Fruit fly (Drosophila melanogaster) whole organism, embryonic: ENCODE data around the gene gry.

Source experiments
- Bgb ChIP-seq: fragments of 200-800 bp; sonication (Bioruptor generic); IDR thresholded peaks from 2 replicates; pipeline ENCODE4 v1.3.6; 2022; ENCODE audit warnings: missing biosample characterization, missing genetic modification characterization; ENCODE audit not compliant: partially characterized antibody
- Blimp-1 ChIP-seq: fragments of 200-800 bp; sonication (Bioruptor generic); optimal IDR thresholded peaks from 3 replicates; lab custom pipeline; 2018; ENCODE audit warnings: missing biosample characterization, missing genetic modification characterization, mild to moderate bottlenecking, moderate library complexity, missing genetic modification reagents
- CG11398 ChIP-seq: fragments of 200-800 bp; sonication (Bioruptor generic); optimal IDR thresholded peaks from 2 replicates; lab custom pipeline; 2016; ENCODE audit warnings: missing biosample characterization, missing genetic modification characterization
- CG12659 ChIP-seq: fragments of 200-800 bp; sonication (Bioruptor generic); optimal IDR thresholded peaks from 3 replicates; lab custom pipeline; 2017; ENCODE audit warnings: mild to moderate bottlenecking, missing biosample characterization, missing genetic modification reagents, missing genetic modification characterization
- CG14441 ChIP-seq: fragments of 200-800 bp; sonication (Bioruptor generic); IDR thresholded peaks from 2 replicates; pipeline ENCODE4 v1.3.6; 2022; ENCODE audit warnings: missing biosample characterization, missing genetic modification characterization
- CG14667 ChIP-seq: fragments of 200-800 bp; sonication (Bioruptor generic); IDR thresholded peaks from 2 replicates; pipeline ENCODE4 v1.3.6; 2022; ENCODE audit warnings: missing biosample characterization, missing genetic modification characterization
- CG1529 ChIP-seq: fragments of 200-800 bp; sonication (Bioruptor generic); optimal IDR thresholded peaks from 3 replicates; lab custom pipeline; 2018; ENCODE audit warnings: missing biosample characterization, missing genetic modification characterization
- CG16815 ChIP-seq: fragments of 200-800 bp; sonication (Bioruptor generic); optimal IDR thresholded peaks from 3 replicates; lab custom pipeline; 2017; ENCODE audit warnings: missing biosample characterization, mild to moderate bottlenecking, missing genetic modification characterization
- CG17186 ChIP-seq: fragments of 200-800 bp; sonication (Bioruptor generic); optimal IDR thresholded peaks from 3 replicates; lab custom pipeline; 2017; ENCODE audit warnings: missing biosample characterization, missing genetic modification reagents, missing genetic modification characterization
- CG18011 ChIP-seq: fragments of 200-800 bp; sonication (Bioruptor generic); optimal IDR thresholded peaks from 2 replicates; lab custom pipeline; 2017; ENCODE audit warnings: missing biosample characterization, missing genetic modification characterization, mild to moderate bottlenecking, moderate library complexity, missing genotype
- CG2129 ChIP-seq: fragments of 200-800 bp; sonication (Bioruptor generic); IDR thresholded peaks from 2 replicates; pipeline ENCODE4 v1.3.6; 2022; ENCODE audit warnings: missing biosample characterization, missing genetic modification characterization; ENCODE audit not compliant: partially characterized antibody
- CG2199 ChIP-seq: fragments of 200-800 bp; sonication (Bioruptor generic); IDR thresholded peaks from 3 replicates; pipeline ENCODE4 v1.3.6; 2022; ENCODE audit warnings: missing biosample characterization, missing genetic modification characterization
- CG3065 ChIP-seq: fragments of 200-800 bp; sonication (Bioruptor generic); optimal IDR thresholded peaks from 2 replicates; lab custom pipeline; 2016; ENCODE audit warnings: missing biosample characterization, missing genetic modification characterization
- CG4707 ChIP-seq: fragments of 200-800 bp; sonication (Bioruptor generic); optimal IDR thresholded peaks from 2 replicates; lab custom pipeline; 2018; ENCODE audit warnings: missing biosample characterization, mild to moderate bottlenecking, missing genetic modification characterization, moderate library complexity
- CG7745 ChIP-seq: fragments of 200-800 bp; sonication (Bioruptor generic); optimal IDR thresholded peaks from 2 replicates; lab custom pipeline; 2018; ENCODE audit warnings: missing biosample characterization, mild to moderate bottlenecking, missing genetic modification characterization, moderate library complexity
- CG7839 ChIP-seq: fragments of 200-800 bp; sonication (Bioruptor generic); optimal IDR thresholded peaks from 3 replicates; lab custom pipeline; 2018; ENCODE audit warnings: missing biosample characterization, mild to moderate bottlenecking, missing genetic modification characterization, moderate library complexity
- CG8290 ChIP-seq, 3 experiments: fragments of 200-800 bp; sonication (Bioruptor generic); optimal IDR thresholded peaks; 2 replicates each; lab custom pipeline; 2016 to 2019; ENCODE audit warnings: missing biosample characterization in 3 of 3, missing genetic modification characterization in 3 of 3, mild to moderate bottlenecking in 2 of 3, moderate library complexity in 1 of 3
- CrebB ChIP-seq: fragments of 200-800 bp; sonication (Bioruptor generic); optimal IDR thresholded peaks from 3 replicates; lab custom pipeline; 2018; ENCODE audit warnings: missing biosample characterization, mild to moderate bottlenecking, missing genetic modification characterization
- Elba2 ChIP-seq: fragments of 200-800 bp; sonication (Bioruptor generic); optimal IDR thresholded peaks from 3 replicates; lab custom pipeline; 2016; ENCODE audit warnings: missing biosample characterization, missing genetic modification characterization
- Ets97D ChIP-seq: fragments of 200-800 bp; sonication (Bioruptor generic); optimal IDR thresholded peaks from 3 replicates; lab custom pipeline; 2016; ENCODE audit warnings: missing biosample characterization, missing genetic modification characterization
- Fer3 ChIP-seq: fragments of 200-800 bp; sonication (Bioruptor generic); optimal IDR thresholded peaks from 2 replicates; lab custom pipeline; 2018; ENCODE audit warnings: missing biosample characterization, mild to moderate bottlenecking, missing genetic modification characterization, moderate library complexity
- Gsc ChIP-seq: fragments of 200-800 bp; sonication (Bioruptor generic); IDR thresholded peaks from 2 replicates; pipeline ENCODE4 v1.3.6; 2022; ENCODE audit warnings: missing biosample characterization, missing genetic modification characterization
- HLH54F ChIP-seq: fragments of 200-800 bp; sonication (Bioruptor generic); optimal IDR thresholded peaks from 3 replicates; lab custom pipeline; 2016; ENCODE audit warnings: missing biosample characterization, missing genetic modification characterization
- HLHmδ ChIP-seq: fragments of 200-800 bp; sonication (Bioruptor generic); optimal IDR thresholded peaks from 2 replicates; lab custom pipeline; 2018; ENCODE audit warnings: missing biosample characterization, mild to moderate bottlenecking, missing genetic modification characterization, moderate library complexity
- Optix ChIP-seq: fragments of 200-800 bp; sonication (Bioruptor generic); IDR thresholded peaks from 3 replicates; pipeline ENCODE4 v1.3.6; 2022; ENCODE audit warnings: missing biosample characterization, missing genetic modification characterization
- Xbp1 ChIP-seq: fragments of 200-800 bp; sonication (Bioruptor generic); optimal IDR thresholded peaks from 3 replicates; lab custom pipeline; 2016; ENCODE audit warnings: missing biosample characterization, mild to moderate bottlenecking, missing genetic modification characterization
- ac ChIP-seq: fragments of 200-800 bp; sonication (Bioruptor generic); optimal IDR thresholded peaks from 3 replicates; lab custom pipeline; 2017; ENCODE audit warnings: missing biosample characterization, mild to moderate bottlenecking, missing genetic modification characterization
- ash1 ChIP-seq: fragments of 200-800 bp; sonication (Bioruptor generic); optimal IDR thresholded peaks from 2 replicates; lab custom pipeline; 2018; ENCODE audit warnings: missing biosample characterization, mild to moderate bottlenecking, missing genetic modification characterization
- ato ChIP-seq: fragments of 200-800 bp; sonication (Bioruptor generic); IDR thresholded peaks from 2 replicates; pipeline ENCODE4 v1.3.6; 2022; ENCODE audit warnings: missing biosample characterization, missing genetic modification characterization; ENCODE audit not compliant: partially characterized antibody
- cato ChIP-seq: fragments of 200-800 bp; sonication (Bioruptor generic); optimal IDR thresholded peaks from 2 replicates; lab custom pipeline; 2016; ENCODE audit warnings: missing biosample characterization, missing genetic modification characterization, borderline replicate concordance
- dati ChIP-seq: fragments of 200-800 bp; sonication (Bioruptor generic); IDR thresholded peaks from 2 replicates; pipeline ENCODE4 v1.3.6; 2022; ENCODE audit warnings: missing biosample characterization, missing genetic modification characterization
- disco-r ChIP-seq: fragments of 200-800 bp; sonication (Bioruptor generic); optimal IDR thresholded peaks from 2 replicates; lab custom pipeline; 2016; ENCODE audit warnings: missing biosample characterization, missing genetic modification characterization
- exex ChIP-seq: fragments of 200-800 bp; sonication (Bioruptor generic); optimal IDR thresholded peaks from 4 replicates; lab custom pipeline; 2018; ENCODE audit warnings: missing biosample characterization, mild to moderate bottlenecking, missing genetic modification characterization, moderate library complexity
- gsb-n ChIP-seq: fragments of 200-800 bp; sonication (Bioruptor generic); optimal IDR thresholded peaks from 3 replicates; lab custom pipeline; 2018; ENCODE audit warnings: missing biosample characterization, mild to moderate bottlenecking, missing genetic modification characterization
- jigr1 ChIP-seq: fragments of 200-800 bp; sonication (Bioruptor generic); IDR thresholded peaks from 3 replicates; pipeline ENCODE4 v1.3.6; 2022; ENCODE audit warnings: missing biosample characterization, missing genetic modification characterization
- knrl ChIP-seq: fragments of 200-800 bp; sonication (Bioruptor generic); IDR thresholded peaks from 3 replicates; pipeline ENCODE4 v1.3.6; 2022; ENCODE audit warnings: missing biosample characterization, missing genetic modification characterization; ENCODE audit not compliant: partially characterized antibody
- lbe ChIP-seq: fragments of 200-800 bp; sonication (Bioruptor generic); optimal IDR thresholded peaks from 2 replicates; lab custom pipeline; 2016; ENCODE audit warnings: missing biosample characterization, mild to moderate bottlenecking, missing genetic modification characterization
- lola ChIP-seq, 3 experiments: fragments of >200 bp in 2 of 3; fragments of 200-800 bp in 1 of 3; sonication (Bioruptor generic) in 1 of 3; optimal IDR thresholded peaks; 2 replicates each; lab custom pipeline; 2017 to 2019; ENCODE audit warnings: missing biosample characterization in 3 of 3, missing genetic modification characterization in 3 of 3, mild to moderate bottlenecking in 1 of 3, moderate library complexity in 1 of 3
- lov ChIP-seq, 2 experiments: fragments of 200-800 bp in 1 of 2; fragments of >200 bp in 1 of 2; sonication (Bioruptor generic) in 1 of 2; IDR thresholded peaks in 1 of 2; optimal IDR thresholded peaks in 1 of 2; 2 replicates in 1 of 2; 3 replicates in 1 of 2; pipeline versions ENCODE4 v1.3.6 to Lab custom; 2017 to 2022; ENCODE audit warnings: missing biosample characterization in 1 of 2, missing genetic modification characterization in 1 of 2
- pita ChIP-seq: fragments of 200-800 bp; sonication (Bioruptor generic); optimal IDR thresholded peaks from 2 replicates; lab custom pipeline; 2017; ENCODE audit warnings: missing biosample characterization, mild to moderate bottlenecking, missing genetic modification characterization
- repo ChIP-seq: fragments of 200-800 bp; sonication (Bioruptor generic); optimal IDR thresholded peaks from 2 replicates; lab custom pipeline; 2016; ENCODE audit warnings: missing biosample characterization, missing genetic modification characterization
- run ChIP-seq: fragments of 200-800 bp; sonication (Bioruptor generic); optimal IDR thresholded peaks from 3 replicates; lab custom pipeline; 2018; ENCODE audit warnings: missing biosample characterization, mild to moderate bottlenecking, missing genetic modification characterization
- salm ChIP-seq: fragments of 200-800 bp; sonication (Bioruptor generic); optimal IDR thresholded peaks from 2 replicates; lab custom pipeline; 2018; ENCODE audit warnings: missing biosample characterization, mild to moderate bottlenecking, missing genetic modification characterization
- slou ChIP-seq: fragments of 200-800 bp; sonication (Bioruptor generic); optimal IDR thresholded peaks from 3 replicates; lab custom pipeline; 2016; ENCODE audit warnings: missing biosample characterization, missing genetic modification characterization
- trh ChIP-seq: fragments of 200-800 bp; sonication (Bioruptor generic); optimal IDR thresholded peaks from 2 replicates; lab custom pipeline; 2016; ENCODE audit warnings: missing biosample characterization, missing genetic modification characterization
- zfh2 ChIP-seq: fragments of 200-800 bp; sonication (Bioruptor generic); optimal IDR thresholded peaks from 2 replicates; lab custom pipeline; 2016; ENCODE audit warnings: missing biosample characterization, missing genetic modification characterization

The gry gene

DNA sequence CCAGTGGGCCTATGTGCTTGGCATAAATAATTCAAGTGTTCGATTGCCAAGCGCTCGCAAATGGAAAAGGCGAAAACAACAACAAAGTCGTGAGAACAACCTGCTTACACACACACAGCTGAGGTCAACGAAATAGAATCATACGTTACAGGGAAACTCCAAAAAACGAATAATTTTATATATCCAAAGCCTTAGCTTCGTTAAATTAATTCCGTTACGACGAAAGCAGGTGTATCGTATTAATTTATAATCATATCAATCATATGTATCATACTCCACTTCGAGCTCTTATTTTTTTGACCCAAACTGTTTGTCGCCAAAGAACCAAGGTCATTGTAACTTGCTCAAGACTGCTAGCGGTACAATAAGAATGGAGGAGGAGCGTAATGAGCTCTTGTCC, 19.4 kb upstream of the gry start (continued):
- TF ChIP-seq ac (GFP tag; lab: Kevin White, UChicago) (peak; percentile 26), HLHmδ (GFP tag; lab: Kevin White, UChicago) (no peak), CG18011 (GFP tag; lab: Kevin White, UChicago) (peak; percentile 69), pita (GFP tag; lab: Kevin White, UChicago) (no peak), cato (peak; percentile 45), Fer3 (peak; percentile 89), CG16815 (peak; percentile 57), repo (GFP tag; lab: Kevin White, UChicago) (peak; percentile 80), lov (optimal IDR thresholded peaks at IDR 0.05; lab: Kevin White, UChicago) (no peak), lov (GFP tag; IDR thresholded peaks at IDR 0.05; lab: Robert Waterston, UW) (peak; percentile 79; the same call in 1 of the 3 replicates), trh (GFP tag; lab: Kevin White, UChicago) (peak; percentile 38), CG8290 (GFP tag; optimal IDR thresholded peaks at IDR 0.05; lab: Kevin White, UChicago) (peak; percentile 79), CG8290 (tag; optimal IDR thresholded peaks at IDR 0.05; lab: Kevin White, UChicago) (no peak), CG11398 (GFP tag; lab: Kevin White, UChicago) (peak; percentile 24), CG1529 (GFP tag; lab: Kevin White, UChicago) (peak; percentile 62), zfh2 (peak; percentile 74), run (tag; lab: Kevin White, UChicago) (peak; percentile 63), CG14667 (GFP tag; lab: Robert Waterston, UW) (peak; percentile 75), CG4707 (peak; percentile 63), dati (GFP tag; lab: Robert Waterston, UW) (peak; percentile 77), HLH54F (GFP tag; lab: Kevin White, UChicago) (peak; percentile 77), jigr1 (GFP tag; lab: Robert Waterston, UW) (peak; percentile 23; the same call in 1 of the 3 replicates), ato (no peak), CG2199 (GFP tag; lab: Robert Waterston, UW) (peak; percentile 77; the same call in 1 of the 3 replicates), lbe (GFP tag; lab: Kevin White, UChicago) (peak; percentile 88), salm (tag; lab: Kevin White, UChicago) (no peak), Blimp-1 (GFP tag; lab: Kevin White, UChicago) (peak; percentile 88), Elba2 (GFP tag; lab: Kevin White, UChicago) (peak; percentile 30), CG7839 (tag; lab: Kevin White, UChicago) (peak; percentile 92), disco-r (peak; percentile 79), exex (peak; percentile 59), knrl (GFP tag; lab: Robert Waterston, UW) (no peak), gsb-n (peak; percentile 83)

DNA sequence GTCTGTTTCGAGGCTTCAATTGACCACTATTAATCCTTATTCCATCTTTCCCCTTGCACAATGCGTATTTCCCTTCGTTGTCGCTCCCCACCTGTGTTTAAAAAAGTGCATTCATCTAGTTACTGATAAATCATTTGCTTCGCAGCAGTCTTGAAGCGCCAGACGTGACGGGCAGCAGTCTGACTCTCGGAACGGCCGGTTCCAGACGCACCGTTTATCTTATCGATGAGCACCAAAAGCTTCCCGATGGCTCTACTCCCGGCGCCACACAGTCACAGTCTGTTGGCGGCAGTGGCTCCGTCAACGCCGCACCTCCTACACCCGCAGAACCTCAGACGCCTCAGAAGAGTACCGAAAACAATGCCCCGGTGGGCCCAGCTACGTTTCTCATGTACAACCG, 14.8 kb upstream of the gry start, which contains the start of gene CG42494:
Gene CG42494, plus strand, starts transcription at position 301 of the 400 bp plus-strand sequence.
- TF ChIP-seq CG14441, result no peak
- TF ChIP-seq CG7745 (tag; lab: Kevin White, UChicago), result no peak
- no peak for TF ChIP-seq Optix (GFP tag; lab: Robert Waterston, UW)
- no peak for TF ChIP-seq Ets97D (GFP tag; lab: Kevin White, UChicago)
- no peak for TF ChIP-seq CG12659 (GFP tag; lab: Kevin White, UChicago)
- TF ChIP-seq CG2129 (GFP tag; lab: Robert Waterston, UW), result no peak
- no peak for TF ChIP-seq Gsc (GFP tag; lab: Robert Waterston, UW)
- no peak for TF ChIP-seq ash1 (GFP tag; lab: Kevin White, UChicago)
- TF ChIP-seq slou, result no peak
- TF ChIP-seq Xbp1, result no peak
- no peak for TF ChIP-seq CrebB (tag; lab: Kevin White, UChicago)
- TF ChIP-seq Bgb (GFP tag; lab: Robert Waterston, UW), result no peak
- no peak for TF ChIP-seq CG3065
- TF ChIP-seq lola (GFP tag; optimal IDR thresholded peaks at IDR 0.05; lab: Kevin White, UChicago), result no peak
- no peak for TF ChIP-seq CG17186 (GFP tag; lab: Kevin White, UChicago)
